Worm (Caenorhabditis elegans) whole organism, L1 larva: Measurements from ENCODE around the gene ins-35.
A peak's percentile ranks its signal among the peaks of the same experiment; 100 is the strongest.

Experiments
- C34B4.2 ChIP-seq: sonication (generic microtip); optimal IDR thresholded peaks from 2 replicates; lab custom pipeline; 2017; ENCODE audit warnings: mild to moderate bottlenecking, missing genetic modification characterization, missing compliant biosample characterization
- F16B12.6 ChIP-seq: fragments of 150-350 bp; optimal IDR thresholded peaks from 2 replicates; lab custom pipeline; 2014; ENCODE audit warnings: missing biosample characterization, missing genetic modification characterization
- Y116A8C.19 ChIP-seq: sonication (generic microtip); optimal IDR thresholded peaks from 2 replicates; lab custom pipeline; 2016; ENCODE audit warnings: missing compliant biosample characterization, missing genetic modification characterization, borderline replicate concordance
- aly-2 ChIP-seq: fragments of 150-350 bp; optimal IDR thresholded peaks from 2 replicates; lab custom pipeline; 2014; ENCODE audit warnings: missing biosample characterization, missing genetic modification characterization
- blmp-1 ChIP-seq: fragments of 150-350 bp; optimal IDR thresholded peaks from 2 replicates; lab custom pipeline; 2014; ENCODE audit warnings: missing biosample characterization, missing genetic modification characterization
- ceh-8 ChIP-seq: fragments of 200-800 bp; sonication (Bioruptor generic); optimal IDR thresholded peaks from 2 replicates; lab custom pipeline; 2018; ENCODE audit warnings: mild to moderate bottlenecking, missing genetic modification characterization, moderate library complexity, missing compliant biosample characterization
- ceh-90 ChIP-seq: sonication (generic microtip); optimal IDR thresholded peaks from 2 replicates; lab custom pipeline; 2016; ENCODE audit warnings: missing genetic modification characterization, missing compliant biosample characterization
- ces-1 ChIP-seq: fragments of 150-350 bp; optimal IDR thresholded peaks from 2 replicates; lab custom pipeline; 2014; ENCODE audit warnings: missing biosample characterization, missing genetic modification reagents, missing genetic modification characterization
- dpl-1 ChIP-seq, 3 experiments: fragments of 150-350 bp in 2 of 3; sonication (generic microtip) in 1 of 3; optimal IDR thresholded peaks; 2 replicates each; lab custom pipeline; 2014 to 2017; ENCODE audit warnings: missing biosample characterization in 3 of 3, missing genetic modification characterization in 3 of 3, missing genetic modification reagents in 3 of 3
- efl-1 ChIP-seq, 4 experiments: fragments of 150-350 bp; optimal IDR thresholded peaks in 3 of 4; peaks in 1 of 4; 1 replicate in 1 of 4; 2 replicates in 3 of 4; lab custom pipeline; 2014; ENCODE audit warnings: missing biosample characterization in 2 of 4, missing genetic modification characterization in 2 of 4, missing genetic modification reagents in 2 of 4
- efl-3 ChIP-seq: fragments of 200-800 bp; sonication (Bioruptor generic); optimal IDR thresholded peaks from 2 replicates; lab custom pipeline; 2018; ENCODE audit warnings: mild to moderate bottlenecking, missing genetic modification characterization, missing compliant biosample characterization
- egl-27 ChIP-seq, 2 experiments: fragments of 150-350 bp in 1 of 2; sonication (generic microtip); optimal IDR thresholded peaks; 3 replicates each; lab custom pipeline; 2017 to 2018; ENCODE audit warnings: missing biosample characterization in 2 of 2, missing genetic modification characterization in 2 of 2, missing genetic modification reagents in 2 of 2
- elt-2 ChIP-seq: sonication (generic microtip); optimal IDR thresholded peaks from 2 replicates; lab custom pipeline; 2016; ENCODE audit warnings: missing genetic modification characterization, mild to moderate bottlenecking, inconsistent platforms, missing compliant biosample characterization, missing genetic modification reagents
- fkh-4 ChIP-seq: sonication (generic microtip); optimal IDR thresholded peaks from 2 replicates; lab custom pipeline; 2016; ENCODE audit warnings: missing compliant biosample characterization, missing genetic modification characterization, borderline replicate concordance
- fkh-8 ChIP-seq: sonication (generic microtip); optimal IDR thresholded peaks from 2 replicates; lab custom pipeline; 2016; ENCODE audit warnings: mild to moderate bottlenecking, missing genetic modification characterization, missing compliant biosample characterization
- fos-1 ChIP-seq: fragments of 150-350 bp; optimal IDR thresholded peaks from 2 replicates; lab custom pipeline; 2014; ENCODE audit warnings: missing biosample characterization, missing genetic modification characterization
- grh-1 ChIP-seq: fragments of 200-800 bp; sonication (Bioruptor generic); IDR thresholded peaks from 2 replicates; pipeline ENCODE4 v1.3.6; 2022; ENCODE audit warnings: missing genetic modification reagents, missing genetic modification characterization, missing compliant biosample characterization
- hlh-4 ChIP-seq: sonication (generic microtip); optimal IDR thresholded peaks from 2 replicates; lab custom pipeline; 2016; ENCODE audit warnings: mild to moderate bottlenecking, missing genetic modification characterization, missing compliant biosample characterization
- irx-1 ChIP-seq: sonication (generic microtip); optimal IDR thresholded peaks from 2 replicates; lab custom pipeline; 2016; ENCODE audit warnings: missing genetic modification characterization, missing compliant biosample characterization
- jun-1 ChIP-seq: fragments of 150-350 bp; optimal IDR thresholded peaks from 2 replicates; lab custom pipeline; 2014; ENCODE audit warnings: missing biosample characterization, missing genetic modification reagents, missing genetic modification characterization
- lin-14 ChIP-seq: fragments of 200-800 bp; sonication (Bioruptor generic); optimal IDR thresholded peaks from 2 replicates; lab custom pipeline; 2018; ENCODE audit warnings: mild to moderate bottlenecking, missing genetic modification characterization, moderate library complexity, missing compliant biosample characterization
- lin-15B ChIP-seq: fragments of 150-350 bp; sonication (generic microtip); optimal IDR thresholded peaks from 3 replicates; lab custom pipeline; 2014; ENCODE audit warnings: missing biosample characterization, missing genetic modification characterization
- lin-35 ChIP-seq, 2 experiments: fragments of 150-350 bp; optimal IDR thresholded peaks; 2 replicates each; lab custom pipeline; 2014; ENCODE audit warnings: missing biosample characterization in 2 of 2, missing genetic modification characterization in 2 of 2, missing genetic modification reagents in 2 of 2
- lin-39 ChIP-seq: fragments of 150-350 bp; optimal IDR thresholded peaks from 2 replicates; lab custom pipeline; 2014; ENCODE audit warnings: missing biosample characterization, missing genetic modification reagents, missing genetic modification characterization
- lsy-2 ChIP-seq, 2 experiments: fragments of 150-350 bp; optimal IDR thresholded peaks; 2 replicates each; lab custom pipeline; 2014; ENCODE audit warnings: missing biosample characterization in 2 of 2, missing genetic modification characterization in 2 of 2
- mdl-1 ChIP-seq, 2 experiments: fragments of 150-350 bp; optimal IDR thresholded peaks; 2 replicates each; lab custom pipeline; 2014 to 2017; ENCODE audit warnings: missing biosample characterization in 2 of 2, missing genetic modification characterization in 2 of 2, inconsistent platforms in 1 of 2
- mef-2 ChIP-seq: fragments of 150-350 bp; optimal IDR thresholded peaks from 2 replicates; lab custom pipeline; 2014; ENCODE audit warnings: missing biosample characterization, missing genetic modification characterization
- mep-1 ChIP-seq: fragments of 150-350 bp; optimal IDR thresholded peaks from 2 replicates; lab custom pipeline; 2014; ENCODE audit warnings: missing biosample characterization, missing genetic modification characterization
- nhr-12 ChIP-seq: sonication (generic microtip); optimal IDR thresholded peaks from 2 replicates; lab custom pipeline; 2017; ENCODE audit warnings: missing biosample characterization, missing genetic modification characterization
- nhr-28 ChIP-seq: fragments of 150-350 bp; optimal IDR thresholded peaks from 2 replicates; lab custom pipeline; 2014; ENCODE audit warnings: missing biosample characterization, missing genetic modification characterization
- nhr-71 ChIP-seq: sonication (generic microtip); optimal IDR thresholded peaks from 2 replicates; lab custom pipeline; 2016; ENCODE audit warnings: mild to moderate bottlenecking, missing genetic modification characterization, moderate library complexity, missing compliant biosample characterization
- nhr-76 ChIP-seq: sonication (generic microtip); optimal IDR thresholded peaks from 2 replicates; lab custom pipeline; 2017; ENCODE audit warnings: missing biosample characterization, missing genetic modification characterization
- nhr-77 ChIP-seq: fragments of 150-350 bp; optimal IDR thresholded peaks from 2 replicates; lab custom pipeline; 2014; ENCODE audit warnings: missing biosample characterization, missing genetic modification characterization
- nhr-85 ChIP-seq: sonication (generic microtip); peaks from one replicate; lab custom pipeline; 2016; ENCODE audit warnings: missing genetic modification characterization, inconsistent platforms, missing compliant biosample characterization
- pag-3 ChIP-seq: sonication (generic microtip); optimal IDR thresholded peaks from 2 replicates; lab custom pipeline; 2017; ENCODE audit warnings: missing genetic modification characterization, mild to moderate bottlenecking, missing compliant biosample characterization, antibody characterized with exemption, borderline replicate concordance; ENCODE audit not compliant: insufficient read depth
- pax-3 ChIP-seq: fragments of 200-800 bp; sonication (Bioruptor generic); optimal IDR thresholded peaks from 2 replicates; lab custom pipeline; 2018; ENCODE audit warnings: mild to moderate bottlenecking, missing genetic modification characterization, moderate library complexity, missing compliant biosample characterization
- skn-1 ChIP-seq: fragments of 150-350 bp; optimal IDR thresholded peaks from 2 replicates; lab custom pipeline; 2014; ENCODE audit warnings: missing biosample characterization, missing genetic modification characterization
- snu-23 ChIP-seq: sonication (generic microtip); optimal IDR thresholded peaks from 2 replicates; lab custom pipeline; 2016; ENCODE audit warnings: missing genetic modification characterization, missing compliant biosample characterization
- sup-37 ChIP-seq: fragments of 200-800 bp; sonication (Bioruptor generic); optimal IDR thresholded peaks from 2 replicates; lab custom pipeline; 2018; ENCODE audit warnings: mild to moderate bottlenecking, missing genetic modification characterization, missing compliant biosample characterization
- tbx-2 ChIP-seq: sonication (generic microtip); optimal IDR thresholded peaks from 2 replicates; lab custom pipeline; 2016; ENCODE audit warnings: missing genetic modification characterization, missing compliant biosample characterization
- unc-130 ChIP-seq: fragments of 150-350 bp; optimal IDR thresholded peaks from 2 replicates; lab custom pipeline; 2017; ENCODE audit warnings: missing biosample characterization, missing genetic modification characterization, inconsistent platforms
- unc-62 ChIP-seq: fragments of 150-350 bp; optimal IDR thresholded peaks from 2 replicates; lab custom pipeline; 2014; ENCODE audit warnings: missing biosample characterization, missing genetic modification reagents, missing genetic modification characterization
- unc-86 ChIP-seq: sonication (generic microtip); optimal IDR thresholded peaks from 2 replicates; lab custom pipeline; 2016; ENCODE audit warnings: missing genetic modification characterization, missing compliant biosample characterization
- xbp-1 ChIP-seq: sonication (generic microtip); optimal IDR thresholded peaks from 2 replicates; lab custom pipeline; 2016; ENCODE audit warnings: missing genetic modification characterization, missing compliant biosample characterization
- zag-1 ChIP-seq: fragments of 150-350 bp; optimal IDR thresholded peaks from 2 replicates; lab custom pipeline; 2014; ENCODE audit warnings: missing biosample characterization, missing genetic modification characterization
- zip-4 ChIP-seq: fragments of 200-800 bp; sonication (Bioruptor generic); optimal IDR thresholded peaks from 2 replicates; lab custom pipeline; 2018; ENCODE audit warnings: mild to moderate bottlenecking, missing genetic modification characterization, moderate library complexity, missing compliant biosample characterization

ins-35 gene

DNA sequence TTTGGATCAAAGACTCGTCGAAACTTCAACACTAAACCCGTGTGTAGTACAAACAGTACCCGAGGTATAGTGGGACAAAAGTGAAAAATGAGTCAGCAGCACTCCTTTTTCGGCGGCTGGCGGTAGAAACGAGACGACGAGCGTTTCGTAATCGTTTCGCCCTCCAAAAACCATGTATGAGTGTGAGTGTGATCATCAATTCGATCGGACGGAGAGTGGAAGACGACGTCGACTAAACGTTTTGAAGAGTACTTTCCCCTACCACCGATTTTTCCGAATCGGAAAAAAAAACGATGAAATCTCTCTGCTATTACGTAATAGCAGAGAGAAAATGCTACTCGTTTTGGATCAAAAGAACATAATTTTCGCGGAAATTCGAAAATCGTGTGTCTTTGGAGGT lies 40.1 kb downstream of the ins-35 start (continued):
- TF ChIP-seq lin-14 (GFP tag; lab: Kevin White, UChicago) (peak; percentile 77), zag-1 (tag; lab: Kevin White, UChicago) (no peak)
- TF ChIP-seq, all 84 proteins: peak for 12

- TF ChIP-seq fkh-8 (tag; lab: Kevin White, UChicago) (no peak), tbx-2 (tag; lab: Kevin White, UChicago) (no peak), nhr-76 (no peak), sup-37 (no peak), F16B12.6 (tag; lab: Kevin White, UChicago) (no peak), skn-1 (tag; lab: Kevin White, UChicago) (no peak), nhr-85 (tag; lab: Kevin White, UChicago) (peak; percentile 52), blmp-1 (peak; percentile 37), nhr-28 (tag; lab: Kevin White, UChicago) (no peak)
Observed at ce11 chrV:20416335-20416734, 41.0 kb downstream of the ins-35 start.

DNA sequence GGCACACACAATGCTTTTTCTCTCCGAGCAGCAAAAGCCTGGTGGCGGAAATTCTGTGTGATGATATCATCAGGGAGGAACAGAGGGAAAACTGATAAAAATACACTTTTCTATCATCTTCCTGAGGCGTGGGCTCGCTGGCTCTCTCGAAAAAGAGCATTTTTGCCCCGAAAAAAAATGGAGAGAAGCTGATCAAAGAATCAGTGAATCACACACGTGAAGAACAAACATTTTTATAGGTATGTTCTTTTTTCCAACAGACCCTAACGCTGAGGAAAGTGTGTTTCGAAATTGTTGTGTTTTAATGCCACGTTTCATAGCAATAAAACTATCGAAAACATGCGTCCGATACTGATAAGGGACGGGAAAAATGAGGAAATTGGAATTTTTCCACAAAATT lies 41.5 kb downstream of the ins-35 start:
- TF ChIP-seq lsy-2 (tag; optimal IDR thresholded peaks at IDR 0.05; lab: Kevin White, UChicago) (no peak), mdl-1 (tag; optimal IDR thresholded peaks at IDR 0.05; lab: Kevin White, UChicago) (peak in 1 of 2 experiments; percentile 27), elt-2 (tag; lab: Kevin White, UChicago) (peak; percentile 50), ceh-90 (tag; lab: Kevin White, UChicago) (peak; percentile 1), nhr-71 (peak; percentile 26), nhr-77 (no peak), lin-14 (GFP tag; lab: Kevin White, UChicago) (peak; percentile 15), aly-2 (tag; lab: Kevin White, UChicago) (no peak), efl-1 (optimal IDR thresholded peaks at IDR 0.05; lab: Kevin White, UChicago) (no peak), efl-1 (GFP tag; optimal IDR thresholded peaks at IDR 0.05 in 1 of 2; lab: Kevin White, UChicago) (peak in 1 of 2 experiments; percentile 69)
- TF ChIP-seq, all 84 proteins: peak for 6

DNA sequence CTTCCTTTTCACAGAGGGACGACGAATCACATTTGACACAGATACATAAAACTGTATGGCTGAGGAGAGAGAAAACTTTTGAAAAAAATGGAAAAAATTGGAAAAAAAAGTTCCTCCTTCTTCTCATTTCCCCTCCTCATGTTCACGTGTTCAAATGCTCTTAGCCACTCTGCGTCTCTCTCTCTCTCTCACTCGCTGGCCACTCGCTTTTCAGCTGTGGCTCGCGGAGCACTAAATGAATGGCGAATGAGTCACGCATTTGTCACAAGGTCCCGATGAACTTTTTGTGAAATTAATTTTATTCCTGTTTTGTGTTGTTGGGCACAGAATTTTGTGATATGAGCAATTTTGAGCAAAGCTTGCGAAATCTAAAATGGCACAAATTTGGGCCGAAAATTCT lies 42.5 kb downstream of the ins-35 start:
- no peak for TF ChIP-seq unc-62
- no peak for TF ChIP-seq aly-2 (tag; lab: Kevin White, UChicago)
- no peak for TF ChIP-seq lin-15B (tag; lab: Kevin White, UChicago)
- no peak for TF ChIP-seq xbp-1 (tag; lab: Kevin White, UChicago)
- no peak for TF ChIP-seq unc-130 (tag; lab: Kevin White, UChicago)
- no peak for TF ChIP-seq efl-3 (GFP tag; lab: Kevin White, UChicago)
- TF ChIP-seq nhr-12: no peak
- TF ChIP-seq lsy-2 (tag; optimal IDR thresholded peaks at IDR 0.05; lab: Kevin White, UChicago): peak in 1 of 2 experiments; percentile 32
- TF ChIP-seq unc-86 (tag; lab: Kevin White, UChicago): peak; percentile 54
- no peak for TF ChIP-seq lin-39 (tag; lab: Kevin White, UChicago)
- TF ChIP-seq skn-1 (tag; lab: Kevin White, UChicago): peak; percentile 19
- peak; percentile 83 for TF ChIP-seq lin-14 (GFP tag; lab: Kevin White, UChicago)
- peak in 1 of 3 experiments; percentile 9 for TF ChIP-seq dpl-1 (GFP tag; optimal IDR thresholded peaks at IDR 0.05; lab: Kevin White, UChicago)
- TF ChIP-seq lin-35 (GFP tag; optimal IDR thresholded peaks at IDR 0.05; lab: Kevin White, UChicago): no peak
- TF ChIP-seq snu-23 (GFP tag; lab: Kevin White, UChicago): peak; percentile 16
- TF ChIP-seq jun-1 (tag; lab: Kevin White, UChicago): no peak
- peak; percentile 26 for TF ChIP-seq mep-1 (tag; lab: Kevin White, UChicago)
- TF ChIP-seq mef-2 (tag; lab: Kevin White, UChicago): no peak
- TF ChIP-seq fos-1: peak; percentile 5
- TF ChIP-seq zip-4 (GFP tag; lab: Kevin White, UChicago): no peak
- TF ChIP-seq efl-1 (optimal IDR thresholded peaks at IDR 0.05; lab: Kevin White, UChicago): peak in 1 of 2 experiments; percentile 35
- peak; percentile 16 to 45 for TF ChIP-seq efl-1 (GFP tag; optimal IDR thresholded peaks at IDR 0.05 in 1 of 2; lab: Kevin White, UChicago)
- peak; percentile 25 for TF ChIP-seq pax-3 (tag; lab: Kevin White, UChicago)
- TF ChIP-seq irx-1: peak; percentile 26
- TF ChIP-seq Y116A8C.19 (tag; lab: Kevin White, UChicago): no peak
- no peak for TF ChIP-seq egl-27 (tag; optimal IDR thresholded peaks at IDR 0.05; lab: Kevin White, UChicago)
- no peak for TF ChIP-seq ces-1 (GFP tag; lab: Kevin White, UChicago)
- TF ChIP-seq hlh-4 (tag; lab: Kevin White, UChicago): no peak
- TF ChIP-seq pag-3 (tag; lab: Kevin White, UChicago): no peak
- no peak for TF ChIP-seq C34B4.2 (tag; lab: Kevin White, UChicago)
- TF ChIP-seq ceh-8: no peak
- no peak for TF ChIP-seq blmp-1
- TF ChIP-seq fkh-4 (tag; lab: Kevin White, UChicago): no peak
- TF ChIP-seq grh-1 (GFP tag; lab: Robert Waterston, UW): no peak
- peak; percentile 58 for TF ChIP-seq nhr-71
